Fruit fly (Drosophila melanogaster): ENCODE results near the gene Arglu1.

The Arglu1 gene

dm6 chr2L:9938631-9939256, 810 bp upstream of the Arglu1 start, which contains the start of the genes Datp and CG4619 (continued):
- TF ChIP-seq CG18476 (GFP tag; optimal IDR thresholded peaks at IDR 0.05) (no peak), jing (GFP tag; optimal IDR thresholded peaks at IDR 0.05) (no peak), ham (GFP tag; IDR thresholded peaks at IDR 0.05) (no peak), abd-A (tag; optimal IDR thresholded peaks at IDR 0.05) (no peak), tin (GFP tag; optimal IDR thresholded peaks at IDR 0.05) (peak; percentile 31), Hand (GFP tag; optimal IDR thresholded peaks at IDR 0.05) (no peak), CG9932 (GFP tag; IDR thresholded peaks at IDR 0.05) (peak; percentile 85), CG12942 (GFP tag; optimal IDR thresholded peaks at IDR 0.05) (peak; percentile 50), Camta (GFP tag; optimal IDR thresholded peaks at IDR 0.05) (no peak), HLH3B (GFP tag; IDR thresholded peaks at IDR 0.05) (0 out of 2 replicates have a peak, but pooled peaks have one; percentile 25), fd64A (GFP tag; optimal IDR thresholded peaks at IDR 0.05) (no peak), CG13296 (GFP tag; optimal IDR thresholded peaks at IDR 0.05) (no peak), vfl (GFP tag; optimal IDR thresholded peaks at IDR 0.05) (peak; percentile 43), stwl (tag; optimal IDR thresholded peaks at IDR 0.05) (peak; percentile 78), CG12104 (GFP tag; optimal IDR thresholded peaks at IDR 0.05) (no peak), nau (GFP tag; optimal IDR thresholded peaks at IDR 0.05) (no peak), CG18262 (tag; optimal IDR thresholded peaks at IDR 0.05) (no peak), wdn (GFP tag; IDR thresholded peaks at IDR 0.05) (0 out of 2 replicates have a peak, but pooled peaks have one; percentile 20), peb (GFP tag; IDR thresholded peaks at IDR 0.05) (no peak), CG12236 (GFP tag; optimal IDR thresholded peaks at IDR 0.05) (no peak), CG12744 (GFP tag; optimal IDR thresholded peaks at IDR 0.05) (no peak), cato (GFP tag; optimal IDR thresholded peaks at IDR 0.05; ENCODE audit: borderline replicate concordance) (no peak), NC2β (GFP tag; optimal IDR thresholded peaks at IDR 0.05) (peak; percentile 22), CG13424 (tag; optimal IDR thresholded peaks at IDR 0.05) (peak; percentile 3), Ravus (GFP tag; IDR thresholded peaks at IDR 0.05) (no peak), CG7987 (GFP tag; optimal IDR thresholded peaks at IDR 0.05) (peak; percentile 30), knrl (GFP tag; IDR thresholded peaks at IDR 0.05; ENCODE audit: partially characterized antibody) (0 out of 3 replicates have a peak, but pooled peaks have one; percentile 24), Max (GFP tag; optimal IDR thresholded peaks at IDR 0.05) (peak; percentile 46), CG16863 (GFP tag; optimal IDR thresholded peaks at IDR 0.05) (no peak), CG2129 (GFP tag; IDR thresholded peaks at IDR 0.05; ENCODE audit: partially characterized antibody) (no peak), CG10431 (GFP tag; optimal IDR thresholded peaks at IDR 0.05) (peak; percentile 68), Scr (GFP tag; IDR thresholded peaks at IDR 0.05; ENCODE audit: partially characterized antibody) (no peak), onecut (GFP tag; IDR thresholded peaks at IDR 0.05) (no peak), CG31441 (GFP tag; IDR thresholded peaks at IDR 0.05) (no peak), Atf3 (GFP tag; optimal IDR thresholded peaks at IDR 0.05) (no peak), Dad (GFP tag; optimal IDR thresholded peaks at IDR 0.05) (peak; percentile 50), pfk (GFP tag; optimal IDR thresholded peaks at IDR 0.05) (peak; percentile 9), CG10147 (GFP tag; optimal IDR thresholded peaks at IDR 0.05) (no peak), Bdp1 (GFP tag; optimal IDR thresholded peaks at IDR 0.05) (peak; percentile 48), CG11093 (GFP tag; IDR thresholded peaks at IDR 0.05) (no peak), esg (GFP tag; conservative IDR thresholded peaks at IDR 0.05) (no peak), gro (GFP tag; optimal IDR thresholded peaks at IDR 0.05) (peak; percentile 24), Antp (GFP tag; optimal IDR thresholded peaks at IDR 0.05) (peak; percentile 33), usp (GFP tag; optimal IDR thresholded peaks at IDR 0.05) (no peak), Mrtf (GFP tag; IDR thresholded peaks at IDR 0.05) (no peak), CG12155 (GFP tag; optimal IDR thresholded peaks at IDR 0.05) (peak; percentile 11), gem (tag; optimal IDR thresholded peaks at IDR 0.05) (no peak), eyg (GFP tag; optimal IDR thresholded peaks at IDR 0.05) (no peak), lbe (GFP tag; optimal IDR thresholded peaks at IDR 0.05) (peak; percentile 21), gcm (GFP tag; optimal IDR thresholded peaks at IDR 0.05) (no peak), jumu (GFP tag; optimal IDR thresholded peaks at IDR 0.05) (peak; percentile 8)
